Fruit fly (Drosophila melanogaster): ENCODE data around the gene byn.

The byn gene

DNA sequence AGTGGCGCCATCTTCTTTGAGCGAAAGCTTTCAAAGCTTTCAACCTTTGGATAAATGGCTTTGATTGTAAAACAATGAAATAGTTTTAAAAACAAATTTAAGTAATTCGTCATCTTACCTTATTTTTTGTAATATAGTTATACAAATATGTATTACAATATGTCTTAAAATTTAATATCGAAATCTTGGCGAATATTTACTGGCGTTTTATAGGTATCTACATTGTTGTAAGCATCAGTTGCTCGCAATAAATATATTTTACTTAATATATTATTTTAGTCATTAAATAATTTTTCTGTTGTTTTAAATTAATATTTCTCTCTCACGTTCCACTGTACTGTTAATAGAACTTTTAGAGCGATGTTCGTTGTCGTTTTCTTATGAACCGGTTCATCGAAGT lies 14.1 kb downstream of the byn start, which contains the start of gene Rpt4R:
Gene Rpt4R (plus strand): TSS at position 301 of the 400 bp plus-strand sequence.
- TF ChIP-seq CG9139 (GFP tag; optimal IDR thresholded peaks at IDR 0.05), result no peak
- TF ChIP-seq Met (GFP tag; optimal IDR thresholded peaks at IDR 0.05), result no peak
- no peak for TF ChIP-seq Hr4 (GFP tag; optimal IDR thresholded peaks at IDR 0.05)
- TF ChIP-seq CG6163 (GFP tag; IDR thresholded peaks at IDR 0.05), result no peak
- TF ChIP-seq CG32006 (GFP tag; optimal IDR thresholded peaks at IDR 0.05), result no peak
- TF ChIP-seq ss (GFP tag; optimal IDR thresholded peaks at IDR 0.05), result no peak
- TF ChIP-seq CG8319 (GFP tag; optimal IDR thresholded peaks at IDR 0.05), result no peak
- no peak for TF ChIP-seq topi (GFP tag; optimal IDR thresholded peaks at IDR 0.05)
- TF ChIP-seq Hr39 (GFP tag; optimal IDR thresholded peaks at IDR 0.05), result no peak
- TF ChIP-seq Eip78C (GFP tag), result no peak
- no peak for TF ChIP-seq CG8632 (GFP tag; optimal IDR thresholded peaks at IDR 0.05)
- TF ChIP-seq esn (GFP tag; optimal IDR thresholded peaks at IDR 0.05), result no peak

DNA sequence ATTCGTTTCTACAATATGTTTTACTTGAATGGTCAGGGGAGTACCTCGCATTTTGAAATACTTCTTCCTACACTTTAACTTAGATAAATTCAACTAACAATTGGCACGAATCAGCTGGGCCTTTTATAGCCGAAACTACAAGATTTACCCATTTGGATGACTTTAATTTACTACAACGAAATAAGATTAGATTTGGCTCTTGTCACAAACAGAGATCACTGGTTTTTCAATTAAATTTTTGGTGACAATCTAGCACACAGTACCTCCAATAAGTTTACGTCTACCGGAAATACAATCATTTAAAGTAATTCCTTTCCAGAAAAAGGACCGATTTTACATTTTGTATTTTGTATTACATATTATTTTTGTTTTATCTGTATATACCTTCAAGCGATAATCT lies 17.3 kb downstream of the byn start, which contains the start of gene CG5883:
Gene CG5883 (minus strand): TSS at position 101 of the 400 bp plus-strand sequence.
- TF ChIP-seq CG34406 (GFP tag; optimal IDR thresholded peaks at IDR 0.05), result no peak
- TF ChIP-seq Sox15 (GFP tag; optimal IDR thresholded peaks at IDR 0.05), result no peak
- no peak for TF ChIP-seq Hr39 (GFP tag; optimal IDR thresholded peaks at IDR 0.05)
- TF ChIP-seq svp (GFP tag), result no peak
- no peak for TF ChIP-seq CG15336 (GFP tag; IDR thresholded peaks at IDR 0.05)
- TF ChIP-seq CG32006 (GFP tag; optimal IDR thresholded peaks at IDR 0.05), result no peak
- no peak for TF ChIP-seq OdsH (GFP tag; optimal IDR thresholded peaks at IDR 0.05)
- no peak for TF ChIP-seq fd59A (GFP tag; optimal IDR thresholded peaks at IDR 0.05)
- TF ChIP-seq CG6276 (GFP tag; optimal IDR thresholded peaks at IDR 0.05), result no peak
- no peak for TF ChIP-seq Ets96B (tag; optimal IDR thresholded peaks at IDR 0.05)
- TF ChIP-seq salr (GFP tag; optimal IDR thresholded peaks at IDR 0.05), result no peak
- no peak for TF ChIP-seq Hr38 (GFP tag; optimal IDR thresholded peaks at IDR 0.05)
- TF ChIP-seq CG10631 (GFP tag; optimal IDR thresholded peaks at IDR 0.05), result no peak
- no peak for TF ChIP-seq pdm3 (GFP tag; optimal IDR thresholded peaks at IDR 0.05)
- TF ChIP-seq CG9139 (GFP tag; optimal IDR thresholded peaks at IDR 0.05), result no peak
- no peak for TF ChIP-seq Smox (GFP tag; optimal IDR thresholded peaks at IDR 0.05)

DNA sequence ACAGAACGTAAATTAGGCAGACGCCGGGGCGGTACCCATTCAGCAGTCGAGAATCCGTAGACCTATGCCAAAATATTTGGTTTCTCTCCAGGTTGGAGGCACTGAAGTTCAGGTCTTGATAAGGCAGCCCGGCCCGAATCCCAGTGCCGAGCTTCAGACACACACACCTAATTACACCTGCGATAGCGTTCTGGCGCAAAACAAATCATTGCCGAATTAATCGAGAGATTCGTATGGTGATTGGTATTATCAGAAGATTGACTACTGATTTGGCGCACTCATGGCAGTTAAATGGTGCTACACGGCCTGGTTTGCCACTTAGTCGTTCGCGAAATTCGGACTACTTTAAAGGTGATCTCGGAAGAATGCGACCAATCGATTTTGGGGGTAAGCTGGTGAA lies 19.9 kb downstream of the byn start, which contains the start of gene CG7252:
Gene CG7252 (plus strand): TSS at position 319 of the 400 bp plus-strand sequence.
- TF ChIP-seq CG6808 (GFP tag; optimal IDR thresholded peaks at IDR 0.05) (no peak), achi (GFP tag; optimal IDR thresholded peaks at IDR 0.05) (no peak), pdm3 (GFP tag; optimal IDR thresholded peaks at IDR 0.05) (no peak), Met (GFP tag; optimal IDR thresholded peaks at IDR 0.05) (no peak), cyc (GFP tag; optimal IDR thresholded peaks at IDR 0.05) (no peak), CG11902 (GFP tag; optimal IDR thresholded peaks at IDR 0.05) (no peak), Gug (GFP tag; IDR thresholded peaks at IDR 0.05) (no peak), Sox102F (GFP tag; optimal IDR thresholded peaks at IDR 0.05) (no peak), CG11294 (GFP tag; IDR thresholded peaks at IDR 0.05) (no peak), CG3032 (tag; optimal IDR thresholded peaks at IDR 0.05) (no peak), dac (GFP tag; optimal IDR thresholded peaks at IDR 0.05) (no peak), CG10631 (GFP tag; optimal IDR thresholded peaks at IDR 0.05) (no peak), CG34406 (GFP tag; optimal IDR thresholded peaks at IDR 0.05) (no peak), Eip93F (GFP tag; optimal IDR thresholded peaks at IDR 0.05) (no peak), Hr38 (GFP tag; optimal IDR thresholded peaks at IDR 0.05) (no peak), CG8632 (GFP tag; optimal IDR thresholded peaks at IDR 0.05) (no peak)

DNA sequence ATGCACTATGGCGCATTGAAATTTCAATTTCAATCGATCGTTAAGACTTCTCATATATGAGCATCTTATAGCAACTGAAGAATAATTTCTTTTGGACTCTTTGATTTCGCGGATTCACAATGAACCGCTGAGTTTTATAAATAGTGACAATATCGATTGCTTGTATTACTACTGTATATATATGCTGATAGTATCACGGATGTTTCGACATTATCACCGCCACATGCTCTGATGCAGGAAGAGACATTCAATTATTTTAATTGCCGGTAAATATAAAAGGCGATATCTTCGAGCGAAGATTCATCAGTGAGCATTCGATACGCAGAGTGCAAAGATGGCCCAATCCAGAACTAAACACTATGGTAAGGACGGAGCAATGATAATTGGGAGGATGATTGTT lies 22.0 kb downstream of the byn start, which contains the start of gene CG17826:
Gene CG17826 (plus strand): TSS at position 301 of the 400 bp plus-strand sequence.
- no peak for TF ChIP-seq Hr39 (GFP tag; optimal IDR thresholded peaks at IDR 0.05)
- TF ChIP-seq svp (GFP tag), result no peak
- TF ChIP-seq fkh (GFP tag; optimal IDR thresholded peaks at IDR 0.05), result no peak
- no peak for TF ChIP-seq cyc (GFP tag; optimal IDR thresholded peaks at IDR 0.05)
- TF ChIP-seq CG34406 (GFP tag; optimal IDR thresholded peaks at IDR 0.05), result no peak
- TF ChIP-seq Hr4 (GFP tag; optimal IDR thresholded peaks at IDR 0.05), result no peak
- no peak for TF ChIP-seq Blimp-1 (GFP tag; optimal IDR thresholded peaks at IDR 0.05)
- TF ChIP-seq CG11762 (GFP tag; optimal IDR thresholded peaks at IDR 0.05; ENCODE audit: insufficient read depth), result no peak
- TF ChIP-seq CG9139 (GFP tag; optimal IDR thresholded peaks at IDR 0.05), result no peak
- no peak for TF ChIP-seq Met (GFP tag; optimal IDR thresholded peaks at IDR 0.05)
- TF ChIP-seq Smox (GFP tag; optimal IDR thresholded peaks at IDR 0.05), result no peak
- no peak for TF ChIP-seq Sox15 (GFP tag; optimal IDR thresholded peaks at IDR 0.05)
- TF ChIP-seq Eip93F (GFP tag; optimal IDR thresholded peaks at IDR 0.05), result no peak
- TF ChIP-seq CG8632 (GFP tag; optimal IDR thresholded peaks at IDR 0.05), result no peak
